Fruit fly (Drosophila melanogaster) whole organism, wandering third instar larva: Measurements from ENCODE around the gene simj.

ENCODE experiments used
- Abd-B ChIP-seq: fragments of >200 bp; optimal IDR thresholded peaks from 2 replicates; lab custom pipeline; 2017; ENCODE audit warnings: missing biosample characterization, missing genetic modification characterization
- CG9705 ChIP-seq: fragments of 200-800 bp; sonication (Bioruptor generic); optimal IDR thresholded peaks from 2 replicates; lab custom pipeline; 2018; ENCODE audit warnings: missing biosample characterization, mild to moderate bottlenecking, missing genetic modification characterization
- CrebA ChIP-seq: fragments of 200-800 bp; sonication (Bioruptor generic); optimal IDR thresholded peaks from 2 replicates; lab custom pipeline; 2016; ENCODE audit warnings: missing biosample characterization, mild to moderate bottlenecking, missing genetic modification characterization, borderline replicate concordance
- Dfd ChIP-seq: fragments of >200 bp; optimal IDR thresholded peaks from 2 replicates; lab custom pipeline; 2017; ENCODE audit warnings: missing biosample characterization, missing genetic modification characterization
- Dif ChIP-seq: fragments of 200-275, 200-300 bp; sonication (Bioruptor generic); optimal IDR thresholded peaks from 2 replicates; lab custom pipeline; 2018; ENCODE audit warnings: missing biosample characterization, missing genetic modification characterization; ENCODE audit not compliant: partially characterized antibody
- GATAd ChIP-seq: sonication (Bioruptor generic); optimal IDR thresholded peaks from 2 replicates; lab custom pipeline; 2016; ENCODE audit warnings: missing biosample characterization, missing genetic modification characterization
- HLH106 ChIP-seq: fragments of 200-800 bp; optimal IDR thresholded peaks from 3 replicates; lab custom pipeline; 2019; ENCODE audit warnings: missing biosample characterization, mild to moderate bottlenecking, missing genetic modification characterization, moderate library complexity
- Hnf4 ChIP-seq: fragments of 200-800 bp; sonication (Bioruptor generic); optimal IDR thresholded peaks from 2 replicates; lab custom pipeline; 2016; ENCODE audit warnings: missing biosample characterization, mild to moderate bottlenecking, missing genetic modification characterization
- Hr78 ChIP-seq: fragments of >200 bp; optimal IDR thresholded peaks from 2 replicates; lab custom pipeline; 2017; ENCODE audit warnings: missing biosample characterization, missing genetic modification characterization
- Jra ChIP-seq: sonication (Bioruptor generic); optimal IDR thresholded peaks from 2 replicates; lab custom pipeline; 2016; ENCODE audit warnings: missing biosample characterization, missing genetic modification characterization
- Mio ChIP-seq: sonication (Bioruptor generic); optimal IDR thresholded peaks from 2 replicates; lab custom pipeline; 2016; ENCODE audit warnings: missing biosample characterization, missing genetic modification characterization
- Myc ChIP-seq: fragments of >200 bp; optimal IDR thresholded peaks from 2 replicates; lab custom pipeline; 2017
- N ChIP-seq: fragments of >200 bp; optimal IDR thresholded peaks from 2 replicates; lab custom pipeline; 2018; ENCODE audit warnings: missing biosample characterization, missing external identifiers, missing genetic modification characterization
- OdsH ChIP-seq: fragments of 200-800 bp; sonication (Bioruptor generic); optimal IDR thresholded peaks from 2 replicates; lab custom pipeline; 2016; ENCODE audit warnings: missing biosample characterization, mild to moderate bottlenecking, missing genetic modification characterization
- Rel ChIP-seq, 2 experiments: fragments of 200-800 bp; sonication (Bioruptor generic) in 1 of 2; optimal IDR thresholded peaks; 2 replicates in 1 of 2; 3 replicates in 1 of 2; lab custom pipeline; 2016 to 2019; ENCODE audit warnings: mild to moderate bottlenecking in 2 of 2, missing biosample characterization in 2 of 2, missing genetic modification characterization in 2 of 2, moderate library complexity in 1 of 2
- Sp1 ChIP-seq: fragments of 200-800 bp; sonication (Bioruptor generic); optimal IDR thresholded peaks from 3 replicates; lab custom pipeline; 2019; ENCODE audit warnings: missing biosample characterization, mild to moderate bottlenecking, missing genetic modification characterization, moderate library complexity
- Vsx2 ChIP-seq: fragments of 200-300, 225-300 bp; sonication (Bioruptor generic); optimal IDR thresholded peaks from 2 replicates; lab custom pipeline; 2018; ENCODE audit warnings: missing biosample characterization, missing genetic modification characterization; ENCODE audit not compliant: partially characterized antibody
- brk ChIP-seq: fragments of 200-800 bp; sonication (Bioruptor generic); optimal IDR thresholded peaks from 2 replicates; lab custom pipeline; 2016; ENCODE audit warnings: missing biosample characterization, mild to moderate bottlenecking, missing genetic modification characterization
- dl ChIP-seq, 2 experiments: fragments of 175-275, 200-275 bp in 1 of 2; fragments of 200-275 bp in 1 of 2; sonication (Bioruptor generic); optimal IDR thresholded peaks; lab custom pipeline; 2018; ENCODE audit warnings: mild to moderate bottlenecking in 2 of 2, missing biosample characterization in 2 of 2, missing genetic modification characterization in 2 of 2, moderate library complexity in 2 of 2; ENCODE audit not compliant: partially characterized antibody in 2 of 2, insufficient read depth in 1 of 2
- dmrt93B ChIP-seq: fragments of 200-800 bp; sonication (Bioruptor generic); optimal IDR thresholded peaks from 2 replicates; lab custom pipeline; 2018; ENCODE audit warnings: missing biosample characterization, mild to moderate bottlenecking, missing genetic modification characterization
- ey ChIP-seq: fragments of 200-800 bp; sonication (Bioruptor generic); optimal IDR thresholded peaks from 2 replicates; lab custom pipeline; 2016; ENCODE audit warnings: missing biosample characterization, missing genetic modification characterization
- foxo ChIP-seq, 2 experiments: fragments of 200-800 bp; sonication (Bioruptor generic); optimal IDR thresholded peaks; 2 replicates in 1 of 2; 3 replicates in 1 of 2; lab custom pipeline; 2016 to 2017; ENCODE audit warnings: missing biosample characterization in 2 of 2, missing genetic modification characterization in 2 of 2
- fru ChIP-seq: fragments of 200-800 bp; sonication (Bioruptor generic); optimal IDR thresholded peaks from 3 replicates; lab custom pipeline; 2016; ENCODE audit warnings: missing biosample characterization, mild to moderate bottlenecking, missing genetic modification characterization
- jim ChIP-seq: fragments of 175-275, 200-325 bp; sonication (Bioruptor generic); optimal IDR thresholded peaks from 2 replicates; lab custom pipeline; 2016; ENCODE audit warnings: missing biosample characterization, mild to moderate bottlenecking, missing genetic modification characterization
- lola ChIP-seq: fragments of >200 bp; optimal IDR thresholded peaks from 2 replicates; lab custom pipeline; 2017; ENCODE audit warnings: missing biosample characterization, missing genetic modification characterization
- pan ChIP-seq: fragments of >200 bp; optimal IDR thresholded peaks from 2 replicates; lab custom pipeline; 2017
- rgr ChIP-seq: fragments of 200-800 bp; sonication (Bioruptor generic); optimal IDR thresholded peaks from 3 replicates; lab custom pipeline; 2016; ENCODE audit warnings: missing biosample characterization, mild to moderate bottlenecking, missing genetic modification characterization
- sage ChIP-seq: fragments of 200-800 bp; sonication (Bioruptor generic); optimal IDR thresholded peaks from 2 replicates; lab custom pipeline; 2016; ENCODE audit warnings: missing biosample characterization, mild to moderate bottlenecking, missing genetic modification characterization
- tai ChIP-seq: sonication (Bioruptor generic); optimal IDR thresholded peaks from 2 replicates; lab custom pipeline; 2016; ENCODE audit warnings: missing biosample characterization, missing genetic modification characterization
- usp ChIP-seq: fragments of >200 bp; optimal IDR thresholded peaks from 2 replicates; lab custom pipeline; 2017; ENCODE audit warnings: missing biosample characterization, missing genetic modification characterization
- woc ChIP-seq: sonication (Bioruptor generic); optimal IDR thresholded peaks from 2 replicates; lab custom pipeline; 2016; ENCODE audit warnings: missing biosample characterization, mild to moderate bottlenecking, missing genetic modification characterization

The simj gene

DNA sequence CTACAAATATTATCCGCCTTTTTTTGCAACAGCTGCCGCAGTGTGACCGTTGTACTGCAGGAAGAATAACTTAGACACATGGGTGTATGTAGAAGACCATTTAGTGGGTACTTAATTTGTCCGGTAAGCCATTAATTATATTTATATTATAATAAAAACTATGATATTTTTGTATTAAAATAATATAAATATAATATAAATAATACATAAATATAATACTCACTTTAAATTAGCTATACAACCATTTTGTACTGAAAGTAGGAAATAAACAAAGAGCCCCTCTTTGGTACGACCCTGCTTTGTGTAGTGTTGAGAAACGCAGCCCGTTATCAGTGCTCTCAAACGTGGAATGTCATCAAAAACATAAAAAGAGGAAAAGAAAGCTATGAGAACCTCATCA, 26.7 kb upstream of the simj start, which contains the start of gene Cnep1r2 (continued):
- peak; percentile 83 for TF ChIP-seq Hnf4
- TF ChIP-seq HLH106 (tag; lab: Kevin White, UChicago): peak; percentile 99
- TF ChIP-seq OdsH: peak; percentile 88
- peak; percentile 93 for TF ChIP-seq CG9705
- no peak for TF ChIP-seq jim (GFP tag; lab: Kevin White, UChicago)
- peak; percentile 93 for TF ChIP-seq rgr (GFP tag; lab: Kevin White, UChicago)
- TF ChIP-seq sage (GFP tag; lab: Kevin White, UChicago): peak; percentile 71

DNA sequence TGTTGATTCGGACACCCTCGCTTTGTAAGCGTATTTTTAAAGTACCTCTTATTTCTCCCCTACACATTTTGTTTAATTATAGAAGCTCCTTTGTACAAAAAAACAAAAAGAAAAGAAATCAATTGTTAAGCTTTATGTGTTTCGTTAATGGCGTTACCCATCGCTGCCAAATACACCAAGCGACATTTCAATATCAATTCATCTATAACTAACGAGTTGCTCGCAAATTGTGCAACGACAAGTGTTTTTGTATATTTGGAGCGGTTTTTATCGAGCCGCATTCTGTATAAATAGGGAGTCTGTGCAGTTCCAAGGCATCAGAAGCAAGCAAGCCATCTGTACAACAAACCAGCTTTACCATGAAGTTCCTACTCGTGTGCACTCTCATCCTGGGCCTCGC, 25.1 kb upstream of the simj start, which contains the start of gene CG18628:
Gene CG18628 (plus strand): TSS at position 301 of the 400 bp plus-strand sequence.
- TF ChIP-seq Rel (GFP tag; optimal IDR thresholded peaks at IDR 0.05; lab: Kevin White, UChicago) (no peak), Rel (tag; optimal IDR thresholded peaks at IDR 0.05; lab: Kevin White, UChicago) (no peak), Abd-B (GFP tag; lab: Kevin White, UChicago) (no peak), Dif (GFP tag; lab: Kevin White, UChicago) (no peak), woc (GFP tag; lab: Kevin White, UChicago) (no peak), Sp1 (GFP tag; lab: Kevin White, UChicago) (no peak), Dfd (GFP tag; lab: Kevin White, UChicago) (no peak), CG9705 (no peak), tai (GFP tag; lab: Kevin White, UChicago) (no peak), CrebA (no peak), N (no peak), Jra (GFP tag; lab: Kevin White, UChicago) (no peak), usp (GFP tag; lab: Kevin White, UChicago) (no peak), fru (GFP tag; lab: Kevin White, UChicago) (no peak), Myc (lab: Kevin White, UChicago) (no peak), dl (GFP tag; optimal IDR thresholded peaks at IDR 0.05; lab: Kevin White, UChicago; ENCODE audit: insufficient read depth in 1 of 2, partially characterized antibody in 2 of 2) (no peak), rgr (GFP tag; lab: Kevin White, UChicago) (no peak), Mio (GFP tag; lab: Kevin White, UChicago) (no peak), brk (no peak)

DNA sequence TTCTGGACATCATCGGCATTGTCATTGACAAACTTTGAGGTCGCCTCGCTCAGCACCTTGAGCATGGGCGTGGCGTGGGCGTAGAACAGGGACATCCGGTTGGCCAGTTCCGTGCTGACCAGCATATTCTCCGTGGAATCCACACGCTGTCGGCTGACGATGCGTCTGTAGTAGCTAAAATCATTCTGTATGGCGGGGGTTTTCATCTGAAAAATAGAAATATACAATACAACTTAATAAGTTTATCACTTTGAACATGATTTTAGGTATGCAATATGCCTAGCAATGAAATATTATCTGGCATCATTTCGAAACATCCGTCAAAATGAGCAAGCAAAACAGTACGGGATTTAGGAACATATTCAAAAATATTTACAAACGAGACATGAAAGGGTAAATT, 22.9 kb upstream of the simj start, which contains the start of gene CG14154:
Gene CG14154 (plus strand): TSS at position 301 of the 400 bp plus-strand sequence.
- TF ChIP-seq Hr78 (GFP tag; lab: Kevin White, UChicago): no peak
- TF ChIP-seq HLH106 (tag; lab: Kevin White, UChicago): no peak
- no peak for TF ChIP-seq CG9705
- TF ChIP-seq Jra (GFP tag; lab: Kevin White, UChicago): no peak
- no peak for TF ChIP-seq dl (GFP tag; optimal IDR thresholded peaks at IDR 0.05; lab: Kevin White, UChicago; ENCODE audit: insufficient read depth in 1 of 2, partially characterized antibody in 2 of 2)
- no peak for TF ChIP-seq Vsx2 (GFP tag; lab: Kevin White, UChicago)
- TF ChIP-seq Myc (lab: Kevin White, UChicago): no peak
- no peak for TF ChIP-seq pan (lab: Kevin White, UChicago)
- TF ChIP-seq N: no peak
- no peak for TF ChIP-seq GATAd (GFP tag; lab: Kevin White, UChicago)
- TF ChIP-seq Dif (GFP tag; lab: Kevin White, UChicago): no peak
- no peak for TF ChIP-seq ey (GFP tag; lab: Kevin White, UChicago)
- TF ChIP-seq Hnf4: no peak

DNA sequence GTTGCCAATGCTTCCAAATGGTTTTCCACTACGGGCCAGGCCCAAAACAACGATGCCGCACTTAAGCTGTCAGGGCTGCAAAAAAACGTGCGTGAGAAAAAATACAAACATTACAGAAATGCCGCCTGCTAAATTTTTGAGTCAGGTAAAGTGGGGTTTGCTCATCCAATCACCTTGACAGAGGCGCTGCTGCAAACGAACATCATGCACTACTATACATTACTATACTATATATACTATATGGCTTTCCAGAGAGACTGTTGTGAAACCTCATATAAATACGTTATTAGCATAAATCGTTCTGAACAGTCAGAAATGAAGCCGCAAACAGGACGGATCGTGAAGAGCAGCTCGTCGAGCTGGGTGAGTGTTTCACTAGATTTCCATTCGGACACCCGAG, 21.3 kb upstream of the simj start, which contains the start of gene CG14153:
Gene CG14153 (plus strand): TSS at position 301 of the 400 bp plus-strand sequence.
- TF ChIP-seq woc (GFP tag; lab: Kevin White, UChicago) (no peak), Mio (GFP tag; lab: Kevin White, UChicago) (no peak)

dm6 chr3L:10645965-10646364, 18.6 kb upstream of the simj start:
- TF ChIP-seq dmrt93B (GFP tag; lab: Kevin White, UChicago) (no peak), lola (no peak), Rel (GFP tag; optimal IDR thresholded peaks at IDR 0.05; lab: Kevin White, UChicago) (no peak), Rel (tag; optimal IDR thresholded peaks at IDR 0.05; lab: Kevin White, UChicago) (no peak), N (no peak), jim (GFP tag; lab: Kevin White, UChicago) (no peak), ey (GFP tag; lab: Kevin White, UChicago) (no peak), fru (GFP tag; lab: Kevin White, UChicago) (no peak), Myc (lab: Kevin White, UChicago) (no peak), Hnf4 (no peak), usp (GFP tag; lab: Kevin White, UChicago) (no peak), Hr78 (GFP tag; lab: Kevin White, UChicago) (no peak), dl (GFP tag; optimal IDR thresholded peaks at IDR 0.05; lab: Kevin White, UChicago; ENCODE audit: insufficient read depth in 1 of 2, partially characterized antibody in 2 of 2) (no peak), woc (GFP tag; lab: Kevin White, UChicago) (no peak), Abd-B (GFP tag; lab: Kevin White, UChicago) (no peak), foxo (GFP tag; optimal IDR thresholded peaks at IDR 0.05; lab: Kevin White, UChicago) (no peak), Mio (GFP tag; lab: Kevin White, UChicago) (no peak)
